Fruit fly (Drosophila melanogaster) whole organism, embryonic: ENCODE results near the gene Hsp67Ba.
A peak's percentile ranks its signal among the peaks of the same experiment; 100 is the strongest.

Source experiments
- Atf-2 ChIP-seq: fragments of 200-800 bp; sonication (Bioruptor generic); optimal IDR thresholded peaks from 2 replicates; lab custom pipeline; 2016; ENCODE audit warnings: missing biosample characterization, missing genetic modification characterization
- CG10274 ChIP-seq: fragments of 200-800 bp; sonication (Bioruptor generic); optimal IDR thresholded peaks from 3 replicates; lab custom pipeline; 2017; ENCODE audit warnings: missing biosample characterization, mild to moderate bottlenecking, missing genetic modification characterization
- CG10462 ChIP-seq: fragments of 200-800 bp; sonication (Bioruptor generic); optimal IDR thresholded peaks from 2 replicates; lab custom pipeline; 2016; ENCODE audit warnings: missing biosample characterization, missing genetic modification characterization
- CG11093 ChIP-seq: fragments of 200-800 bp; sonication (Bioruptor generic); IDR thresholded peaks from 3 replicates; pipeline ENCODE4 v1.3.6; 2022; ENCODE audit warnings: missing biosample characterization, missing genetic modification characterization
- CG11560 ChIP-seq: fragments of 200-800 bp; sonication (Bioruptor generic); IDR thresholded peaks from 3 replicates; pipeline ENCODE4 v1.3.6; 2022; ENCODE audit warnings: missing biosample characterization, missing genetic modification characterization
- CG11696 ChIP-seq: fragments of 200-800 bp; sonication (Bioruptor generic); IDR thresholded peaks from 2 replicates; pipeline ENCODE4 v1.3.6; 2022; ENCODE audit warnings: missing biosample characterization, missing genetic modification characterization
- CG13624 ChIP-seq: fragments of 200-800 bp; sonication (Bioruptor generic); optimal IDR thresholded peaks from 2 replicates; lab custom pipeline; 2016; ENCODE audit warnings: missing biosample characterization, missing genetic modification characterization
- CG15011 ChIP-seq: fragments of 200-800 bp; sonication (Bioruptor generic); optimal IDR thresholded peaks from 3 replicates; lab custom pipeline; 2018; ENCODE audit warnings: missing biosample characterization, mild to moderate bottlenecking, missing genetic modification characterization
- CG1603 ChIP-seq: fragments of 200-800 bp; sonication (Bioruptor generic); optimal IDR thresholded peaks from 2 replicates; lab custom pipeline; 2019; ENCODE audit warnings: missing biosample characterization, mild to moderate bottlenecking, missing genetic modification characterization, moderate library complexity
- CG17359 ChIP-seq: fragments of 200-800 bp; sonication (Bioruptor generic); optimal IDR thresholded peaks from 3 replicates; lab custom pipeline; 2018; ENCODE audit warnings: missing biosample characterization, mild to moderate bottlenecking, missing genetic modification characterization, moderate library complexity
- CG17802 ChIP-seq: fragments of 200-800 bp; sonication (Bioruptor generic); optimal IDR thresholded peaks from 2 replicates; lab custom pipeline; 2018; ENCODE audit warnings: missing biosample characterization, mild to moderate bottlenecking, missing genetic modification characterization, moderate library complexity
- CG18476 ChIP-seq: fragments of 200-800 bp; sonication (Bioruptor generic); optimal IDR thresholded peaks from 2 replicates; lab custom pipeline; 2016; ENCODE audit warnings: missing biosample characterization, mild to moderate bottlenecking, missing genetic modification characterization
- CG2129 ChIP-seq: fragments of 200-800 bp; sonication (Bioruptor generic); IDR thresholded peaks from 2 replicates; pipeline ENCODE4 v1.3.6; 2022; ENCODE audit warnings: missing biosample characterization, missing genetic modification characterization; ENCODE audit not compliant: partially characterized antibody
- CG2202 ChIP-seq: fragments of 200-800 bp; sonication (Bioruptor generic); optimal IDR thresholded peaks from 2 replicates; lab custom pipeline; 2018; ENCODE audit warnings: missing biosample characterization, mild to moderate bottlenecking, missing genetic modification characterization
- CG31224 ChIP-seq: fragments of 200-800 bp; sonication (Bioruptor generic); IDR thresholded peaks from 2 replicates; pipeline ENCODE4 v1.3.6; 2022; ENCODE audit warnings: missing biosample characterization, missing genetic modification characterization
- CG3163 ChIP-seq: fragments of 200-800 bp; sonication (Bioruptor generic); optimal IDR thresholded peaks from 3 replicates; lab custom pipeline; 2016; ENCODE audit warnings: missing biosample characterization, missing genetic modification characterization
- CG32772 ChIP-seq: fragments of 200-800 bp; sonication (Bioruptor generic); IDR thresholded peaks from 2 replicates; pipeline ENCODE4 v1.3.6; 2022; ENCODE audit warnings: missing biosample characterization, missing genetic modification characterization
- CG34224 ChIP-seq: fragments of 200-800 bp; sonication (Bioruptor generic); IDR thresholded peaks from 3 replicates; pipeline ENCODE4 v1.3.6; 2022; ENCODE audit warnings: missing biosample characterization, missing genetic modification characterization; ENCODE audit not compliant: partially characterized antibody
- CG34376 ChIP-seq: fragments of 200-800 bp; sonication (Bioruptor generic); optimal IDR thresholded peaks from 2 replicates; lab custom pipeline; 2018; ENCODE audit warnings: missing biosample characterization, mild to moderate bottlenecking, missing genetic modification characterization
- CG42726 ChIP-seq: fragments of 200-800 bp; sonication (Bioruptor generic); IDR thresholded peaks from 2 replicates; pipeline ENCODE4 v1.3.6; 2022; ENCODE audit warnings: missing biosample characterization, missing genetic modification characterization; ENCODE audit not compliant: partially characterized antibody
- CG4707 ChIP-seq: fragments of 200-800 bp; sonication (Bioruptor generic); optimal IDR thresholded peaks from 2 replicates; lab custom pipeline; 2018; ENCODE audit warnings: missing biosample characterization, mild to moderate bottlenecking, missing genetic modification characterization, moderate library complexity
- CG4854 ChIP-seq: fragments of 200-800 bp; sonication (Bioruptor generic); optimal IDR thresholded peaks from 2 replicates; lab custom pipeline; 2016; ENCODE audit warnings: missing biosample characterization, missing genetic modification characterization, inconsistent platforms
- CG7928 ChIP-seq: fragments of 200-800 bp; sonication (Bioruptor generic); optimal IDR thresholded peaks from 2 replicates; lab custom pipeline; 2017; ENCODE audit warnings: missing biosample characterization, mild to moderate bottlenecking, missing genetic modification characterization
- D19A ChIP-seq: fragments of 200-800 bp; optimal IDR thresholded peaks from 3 replicates; lab custom pipeline; 2019; ENCODE audit warnings: missing biosample characterization, mild to moderate bottlenecking, missing genetic modification characterization, moderate library complexity
- Dref ChIP-seq: fragments of 200-800 bp; sonication (Bioruptor generic); IDR thresholded peaks from 2 replicates; pipeline ENCODE4 v1.3.6; 2022; ENCODE audit warnings: missing biosample characterization, missing genetic modification characterization
- Eip74EF ChIP-seq, 2 experiments: fragments of 200-800 bp in 1 of 2; fragments of >200 bp in 1 of 2; sonication (Bioruptor generic) in 1 of 2; optimal IDR thresholded peaks; 2 replicates each; lab custom pipeline; 2017 to 2019; ENCODE audit warnings: missing biosample characterization in 2 of 2, missing genetic modification characterization in 2 of 2, mild to moderate bottlenecking in 1 of 2, moderate library complexity in 1 of 2
- Gug ChIP-seq: fragments of 200-800 bp; sonication (Bioruptor generic); IDR thresholded peaks from 4 replicates; pipeline ENCODE4 v1.3.6; 2022; ENCODE audit warnings: missing biosample characterization, missing genetic modification characterization
- H2.0 ChIP-seq: fragments of 200-800 bp; sonication (Bioruptor generic); IDR thresholded peaks from 2 replicates; pipeline ENCODE4 v1.3.6; 2022; ENCODE audit warnings: missing biosample characterization, missing genetic modification characterization
- Hmx ChIP-seq: fragments of 200-800 bp; sonication (Bioruptor generic); optimal IDR thresholded peaks from 2 replicates; lab custom pipeline; 2016; ENCODE audit warnings: missing biosample characterization, missing genetic modification characterization
- Hr39 ChIP-seq: fragments of >200 bp; optimal IDR thresholded peaks from 2 replicates; lab custom pipeline; 2017
- Hr78 ChIP-seq, 2 experiments: fragments of 200-800 bp in 1 of 2; fragments of >200 bp in 1 of 2; sonication (Bioruptor generic) in 1 of 2; optimal IDR thresholded peaks; 2 replicates each; lab custom pipeline; 2017 to 2019; ENCODE audit warnings: missing biosample characterization in 2 of 2, missing genetic modification characterization in 2 of 2, mild to moderate bottlenecking in 1 of 2, moderate library complexity in 1 of 2
- Lim3 ChIP-seq: fragments of 200-800 bp; sonication (Bioruptor generic); IDR thresholded peaks from 2 replicates; pipeline ENCODE4 v1.3.6; 2022; ENCODE audit warnings: missing biosample characterization, missing genetic modification characterization
- Ssrp ChIP-seq: fragments of 200-800 bp; sonication (Bioruptor generic); optimal IDR thresholded peaks from 2 replicates; lab custom pipeline; 2018; ENCODE audit warnings: missing biosample characterization, mild to moderate bottlenecking, missing genetic modification characterization, moderate library complexity
- Taf1 ChIP-seq: fragments of 200-800 bp; sonication (Bioruptor generic); IDR thresholded peaks from 2 replicates; pipeline ENCODE4 v1.3.6; 2022; ENCODE audit warnings: missing biosample characterization, missing genetic modification characterization
- ab ChIP-seq: fragments of 200-800 bp; sonication (Bioruptor generic); optimal IDR thresholded peaks from 2 replicates; lab custom pipeline; 2016; ENCODE audit warnings: missing biosample characterization, missing genetic modification characterization
- bsh ChIP-seq, 2 experiments: fragments of 200-800 bp; sonication (Bioruptor generic); optimal IDR thresholded peaks; 2 replicates each; lab custom pipeline; 2017 to 2018; ENCODE audit warnings: mild to moderate bottlenecking in 2 of 2, missing biosample characterization in 2 of 2, missing genetic modification characterization in 2 of 2, moderate library complexity in 1 of 2
- cad ChIP-seq: fragments of >200 bp; optimal IDR thresholded peaks from 2 replicates; lab custom pipeline; 2017; ENCODE audit warnings: missing biosample characterization, missing genetic modification characterization
- cato ChIP-seq: fragments of 200-800 bp; sonication (Bioruptor generic); optimal IDR thresholded peaks from 2 replicates; lab custom pipeline; 2016; ENCODE audit warnings: missing biosample characterization, missing genetic modification characterization, borderline replicate concordance
- dimm ChIP-seq: fragments of 200-800 bp; sonication (Bioruptor generic); IDR thresholded peaks from 2 replicates; pipeline ENCODE4 v1.3.6; 2022; ENCODE audit warnings: missing biosample characterization, missing genetic modification characterization
- eyg ChIP-seq: fragments of 200-800 bp; sonication (Bioruptor generic); optimal IDR thresholded peaks from 3 replicates; lab custom pipeline; 2016; ENCODE audit warnings: missing biosample characterization, missing genetic modification characterization
- gce ChIP-seq: fragments of 200-800 bp; sonication (Bioruptor generic); IDR thresholded peaks from 3 replicates; pipeline ENCODE4 v1.3.6; 2022; ENCODE audit warnings: missing biosample characterization, missing genetic modification characterization
- ham ChIP-seq: fragments of 200-800 bp; sonication (Bioruptor generic); IDR thresholded peaks from 2 replicates; pipeline ENCODE4 v1.3.6; 2022; ENCODE audit warnings: missing biosample characterization, missing genetic modification characterization
- insv ChIP-seq, 2 experiments: fragments of 200-800 bp; sonication (Bioruptor generic); optimal IDR thresholded peaks; 3 replicates each; lab custom pipeline; 2016 to 2018; ENCODE audit warnings: missing biosample characterization in 2 of 2, missing genetic modification characterization in 2 of 2
- kah ChIP-seq: fragments of 200-800 bp; sonication (Bioruptor generic); optimal IDR thresholded peaks from 2 replicates; lab custom pipeline; 2018; ENCODE audit warnings: missing biosample characterization, mild to moderate bottlenecking, missing genetic modification characterization
- nmo ChIP-seq: fragments of 200-800 bp; sonication (Bioruptor generic); optimal IDR thresholded peaks from 2 replicates; lab custom pipeline; 2018; ENCODE audit warnings: missing biosample characterization, mild to moderate bottlenecking, missing genetic modification characterization, moderate library complexity
- pho ChIP-seq: fragments of 200-800 bp; sonication (Bioruptor generic); optimal IDR thresholded peaks from 2 replicates; lab custom pipeline; 2016; ENCODE audit warnings: missing biosample characterization, missing genetic modification characterization
- wor ChIP-seq: fragments of 200-800 bp; sonication (Bioruptor generic); IDR thresholded peaks from 2 replicates; pipeline ENCODE4 v1.3.6; 2022; ENCODE audit warnings: missing biosample characterization, missing genetic modification characterization
- zf30C ChIP-seq: fragments of 200-800 bp; sonication (Bioruptor generic); optimal IDR thresholded peaks from 3 replicates; lab custom pipeline; 2018; ENCODE audit warnings: missing biosample characterization, mild to moderate bottlenecking, missing genetic modification characterization
- zfh2 ChIP-seq: fragments of 200-800 bp; sonication (Bioruptor generic); optimal IDR thresholded peaks from 2 replicates; lab custom pipeline; 2016; ENCODE audit warnings: missing biosample characterization, missing genetic modification characterization

Gene Hsp67Ba

dm6 chr3L:9422636-9423419, 43.5 kb upstream of the Hsp67Ba start, which contains the start of gene aay (continued):
- TF ChIP-seq Hr78 (GFP tag; optimal IDR thresholded peaks at IDR 0.05; lab: Kevin White, UChicago) (peak in 1 of 2 experiments; percentile 96), CG34376 (GFP tag; lab: Kevin White, UChicago) (peak; percentile 97), CG17359 (tag; lab: Kevin White, UChicago) (peak; percentile 99), CG3163 (GFP tag; lab: Kevin White, UChicago) (peak; percentile 89), cato (GFP tag; lab: Kevin White, UChicago) (peak; percentile 97), CG17802 (tag; lab: Kevin White, UChicago) (peak; percentile 90), CG1603 (tag; lab: Kevin White, UChicago) (peak; percentile 97), CG15011 (GFP tag; lab: Kevin White, UChicago) (peak; percentile 98), Dref (GFP tag; lab: Robert Waterston, UW) (peak; percentile 40), CG10274 (peak; percentile 92), CG2129 (GFP tag; lab: Robert Waterston, UW) (no peak), Hmx (GFP tag; lab: Kevin White, UChicago) (peak; percentile 96), nmo (GFP tag; lab: Kevin White, UChicago) (peak; percentile 99), D19A (tag; lab: Kevin White, UChicago) (peak; percentile 99), CG42726 (GFP tag; lab: Robert Waterston, UW) (no peak; the same call in 1 of the 2 replicates), wor (GFP tag; lab: Robert Waterston, UW) (peak; percentile 97), bsh (GFP tag; optimal IDR thresholded peaks at IDR 0.05; lab: Kevin White, UChicago) (peak; percentile 93 to 99), Ssrp (tag; lab: Kevin White, UChicago) (peak; percentile 99), Hr39 (lab: Kevin White, UChicago) (no peak), CG2202 (tag; lab: Kevin White, UChicago) (peak; percentile 99), ham (GFP tag; lab: Robert Waterston, UW) (peak; percentile 92), CG34224 (GFP tag; lab: Robert Waterston, UW) (peak; percentile 57; the same call in 2 of the 3 replicates), eyg (GFP tag; lab: Kevin White, UChicago) (peak; percentile 98), CG13624 (GFP tag; lab: Kevin White, UChicago) (peak; percentile 99), Lim3 (peak; percentile 93), CG18476 (peak; percentile 99), CG11093 (GFP tag; lab: Robert Waterston, UW) (peak; percentile 97), pho (GFP tag; lab: Kevin White, UChicago) (peak; percentile 98), CG32772 (GFP tag; lab: Robert Waterston, UW) (peak; percentile 98), Atf-2 (GFP tag; lab: Kevin White, UChicago) (peak; percentile 96), gce (GFP tag; lab: Robert Waterston, UW) (peak; percentile 94), dimm (peak; percentile 93), CG31224 (GFP tag; lab: Robert Waterston, UW) (peak; percentile 94), CG11560 (peak; percentile 91), kah (GFP tag; lab: Kevin White, UChicago) (peak; percentile 97), CG4854 (GFP tag; lab: Kevin White, UChicago) (peak; percentile 99), zf30C (GFP tag; lab: Kevin White, UChicago) (peak; percentile 100), CG11696 (GFP tag; lab: Robert Waterston, UW) (peak; percentile 94), ab (peak; percentile 82), zfh2 (GFP tag; lab: Kevin White, UChicago) (peak; percentile 96), Eip74EF (GFP tag; optimal IDR thresholded peaks at IDR 0.05; lab: Kevin White, UChicago) (peak in 1 of 2 experiments; percentile 100), insv (GFP tag; optimal IDR thresholded peaks at IDR 0.05; lab: Kevin White, UChicago) (peak; percentile 66 to 81), CG10462 (GFP tag; lab: Kevin White, UChicago) (peak; percentile 97), H2.0 (GFP tag; lab: Robert Waterston, UW) (peak; percentile 97), Taf1 (peak; percentile 91), CG4707 (GFP tag; lab: Kevin White, UChicago) (peak; percentile 97), CG7928 (GFP tag; lab: Kevin White, UChicago) (peak; percentile 82), Gug (peak; percentile 97), cad (GFP tag; lab: Kevin White, UChicago) (no peak)
